Worm (Caenorhabditis elegans) whole organism, midembryonic: ENCODE data around the gene T02D1.8.

ENCODE experiments used
- T22C8.4 ChIP-seq: fragments of 200-800 bp; sonication (Bioruptor generic); IDR thresholded peaks from 2 replicates; pipeline ENCODE4 v1.3.6; 2022; ENCODE audit warnings: missing genetic modification characterization, missing compliant biosample characterization
- cog-1 ChIP-seq: sonication (generic microtip); optimal IDR thresholded peaks from 2 replicates; lab custom pipeline; 2016; ENCODE audit warnings: missing genetic modification characterization, missing compliant biosample characterization
- flt-1 ChIP-seq: fragments of 200-800 bp; sonication (Bioruptor generic); IDR thresholded peaks from 2 replicates; pipeline ENCODE4 v1.3.6; 2022; ENCODE audit warnings: missing genetic modification characterization, missing compliant biosample characterization
- klf-2 ChIP-seq: fragments of 200-800 bp; sonication (Bioruptor generic); conservative IDR thresholded peaks from 2 replicates; pipeline ENCODE4 v1.3.6; 2022; ENCODE audit warnings: missing genetic modification reagents, missing genetic modification characterization, missing compliant biosample characterization
- med-1 ChIP-seq: sonication (generic microtip); optimal IDR thresholded peaks from 2 replicates; lab custom pipeline; 2017; ENCODE audit warnings: missing genetic modification characterization, mild to moderate bottlenecking, missing compliant biosample characterization, antibody characterized with exemption, missing genetic modification reagents; ENCODE audit not compliant: insufficient read depth
- ref-1 ChIP-seq: fragments of 200-800 bp; sonication (Bioruptor generic); conservative IDR thresholded peaks from 2 replicates; pipeline ENCODE4 v1.3.6; 2022; ENCODE audit warnings: missing genetic modification reagents, missing genetic modification characterization, missing compliant biosample characterization
- tab-1 ChIP-seq: fragments of 200-800 bp; sonication (Bioruptor generic); IDR thresholded peaks from 2 replicates; pipeline ENCODE4 v1.3.6; 2022; ENCODE audit warnings: missing genetic modification characterization, missing compliant biosample characterization
- ztf-29 ChIP-seq: fragments of 200-800 bp; sonication (Bioruptor generic); IDR thresholded peaks from 2 replicates; pipeline ENCODE4 v1.3.6; 2022; ENCODE audit warnings: missing genetic modification reagents, missing genetic modification characterization, missing compliant biosample characterization

DNA sequence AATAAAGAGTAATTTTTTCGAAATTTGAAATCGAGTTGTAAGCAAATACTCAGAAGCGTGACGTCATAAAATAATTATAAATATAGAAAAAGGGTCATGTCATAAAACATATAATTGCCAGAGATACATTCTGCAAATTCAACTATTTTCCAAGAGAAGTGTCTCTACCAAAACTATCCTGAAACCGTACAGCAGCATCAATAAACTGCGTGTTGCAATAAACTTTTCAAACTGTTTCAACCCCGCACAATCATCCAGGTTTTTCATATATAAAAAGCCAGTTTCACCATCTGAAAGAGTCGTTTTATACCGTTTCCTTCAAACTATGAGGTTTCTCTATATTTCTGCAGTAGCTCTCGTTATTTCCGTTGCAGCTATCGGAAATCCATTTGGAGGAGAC lies 43.8 kb downstream of the T02D1.8 start, which contains the start of gene C49C3.11:
- TF ChIP-seq flt-1 (GFP tag; lab: Robert Waterston, UW) = no peak
- no peak for TF ChIP-seq klf-2 (GFP tag; lab: Robert Waterston, UW)
- no peak for TF ChIP-seq cog-1 (tag; lab: Kevin White, UChicago)
- no peak for TF ChIP-seq ref-1 (GFP tag; lab: Robert Waterston, UW)
- no peak for TF ChIP-seq T22C8.4
- TF ChIP-seq med-1 (GFP tag; lab: Kevin White, UChicago) = no peak
- TF ChIP-seq tab-1 (GFP tag; lab: Robert Waterston, UW) = no peak
- no peak for TF ChIP-seq ztf-29 (GFP tag; lab: Robert Waterston, UW)
